Worm (Caenorhabditis elegans) whole organism, mixed stage, embryonic: ENCODE data around the gene dve-1.

Experiments
- M03D4.4 ChIP-seq: sonication (generic microtip); optimal IDR thresholded peaks from 2 replicates; lab custom pipeline; 2017; ENCODE audit warnings: mild to moderate bottlenecking, missing genetic modification characterization, missing compliant biosample characterization
- bed-3 ChIP-seq: fragments of 200-800 bp; sonication (Bioruptor generic); optimal IDR thresholded peaks from 3 replicates; lab custom pipeline; 2018; ENCODE audit warnings: mild to moderate bottlenecking, missing genetic modification characterization, moderate library complexity, missing compliant biosample characterization
- blmp-1 ChIP-seq: fragments of 150-350 bp; optimal IDR thresholded peaks from 2 replicates; lab custom pipeline; 2014; ENCODE audit warnings: missing biosample characterization, missing genetic modification characterization
- ceh-39 ChIP-seq: fragments of 150-350 bp; optimal IDR thresholded peaks from 2 replicates; lab custom pipeline; 2014; ENCODE audit warnings: missing biosample characterization, missing genetic modification characterization
- ceh-43 ChIP-seq: fragments of 200-800 bp; sonication (Bioruptor generic); optimal IDR thresholded peaks from 2 replicates; lab custom pipeline; 2018; ENCODE audit warnings: mild to moderate bottlenecking, missing genetic modification characterization, moderate library complexity, missing compliant biosample characterization
- ceh-83 ChIP-seq: fragments of 200-800 bp; sonication (Bioruptor generic); optimal IDR thresholded peaks from 2 replicates; lab custom pipeline; 2018; ENCODE audit warnings: mild to moderate bottlenecking, missing genetic modification characterization, missing compliant biosample characterization
- ces-1 ChIP-seq: fragments of 150-350 bp; optimal IDR thresholded peaks from 2 replicates; lab custom pipeline; 2014; ENCODE audit warnings: missing biosample characterization, missing genetic modification reagents, missing genetic modification characterization
- cnd-1 ChIP-seq: fragments of 200-800 bp; sonication (Bioruptor generic); optimal IDR thresholded peaks from 2 replicates; lab custom pipeline; 2018; ENCODE audit warnings: mild to moderate bottlenecking, missing genetic modification characterization, missing compliant biosample characterization
- drap-1 ChIP-seq: fragments of 200-800 bp; sonication (Bioruptor generic); optimal IDR thresholded peaks from 3 replicates; lab custom pipeline; 2018; ENCODE audit warnings: mild to moderate bottlenecking, missing genetic modification characterization, missing compliant biosample characterization
- elt-1 ChIP-seq: sonication (generic microtip); optimal IDR thresholded peaks from 2 replicates; lab custom pipeline; 2017; ENCODE audit warnings: missing genetic modification characterization, mild to moderate bottlenecking, missing compliant biosample characterization, antibody characterized with exemption, moderate library complexity, borderline replicate concordance; ENCODE audit not compliant: insufficient read depth
- elt-3 ChIP-seq: fragments of 150-350 bp; optimal IDR thresholded peaks from 2 replicates; lab custom pipeline; 2014; ENCODE audit warnings: missing biosample characterization, missing genetic modification characterization
- ham-2 ChIP-seq: fragments of 200-800 bp; sonication (Bioruptor generic); optimal IDR thresholded peaks from 2 replicates; lab custom pipeline; 2018; ENCODE audit warnings: mild to moderate bottlenecking, missing genetic modification characterization, missing compliant biosample characterization
- hlh-1 ChIP-seq: fragments of 150-350 bp; optimal IDR thresholded peaks from 2 replicates; lab custom pipeline; 2014; ENCODE audit warnings: missing biosample characterization, missing genetic modification reagents, missing genetic modification characterization
- lin-13 ChIP-seq: fragments of 150-350 bp; optimal IDR thresholded peaks from 2 replicates; lab custom pipeline; 2014; ENCODE audit warnings: missing biosample characterization, missing genetic modification characterization
- lin-32 ChIP-seq: fragments of 200-800 bp; sonication (Bioruptor generic); optimal IDR thresholded peaks from 2 replicates; lab custom pipeline; 2018; ENCODE audit warnings: mild to moderate bottlenecking, missing genetic modification characterization, missing compliant biosample characterization
- lsy-2 ChIP-seq: fragments of 150-350 bp; optimal IDR thresholded peaks from 2 replicates; lab custom pipeline; 2014; ENCODE audit warnings: missing biosample characterization, missing genetic modification characterization
- mab-5 ChIP-seq: fragments of 150-350 bp; optimal IDR thresholded peaks from 2 replicates; lab custom pipeline; 2014; ENCODE audit warnings: missing biosample characterization, missing genetic modification characterization
- mep-1 ChIP-seq: fragments of 150-350 bp; optimal IDR thresholded peaks from 2 replicates; lab custom pipeline; 2017; ENCODE audit warnings: missing biosample characterization, missing genetic modification reagents, missing genetic modification characterization, inconsistent platforms
- mls-2 ChIP-seq: sonication (generic microtip); optimal IDR thresholded peaks from 2 replicates; lab custom pipeline; 2016; ENCODE audit warnings: mild to moderate bottlenecking, missing genetic modification characterization, moderate library complexity, missing compliant biosample characterization
- nhr-12 ChIP-seq: fragments of 150-350 bp; optimal IDR thresholded peaks from 2 replicates; lab custom pipeline; 2014; ENCODE audit warnings: missing biosample characterization, missing genetic modification characterization
- nhr-2 ChIP-seq: fragments of 150-350 bp; optimal IDR thresholded peaks from 2 replicates; lab custom pipeline; 2014; ENCODE audit warnings: missing biosample characterization, missing genetic modification characterization
- nhr-237 ChIP-seq: fragments of 150-350 bp; optimal IDR thresholded peaks from 2 replicates; lab custom pipeline; 2014; ENCODE audit warnings: missing biosample characterization, missing genetic modification characterization
- nhr-28 ChIP-seq: fragments of 150-350 bp; optimal IDR thresholded peaks from 2 replicates; lab custom pipeline; 2014; ENCODE audit warnings: missing biosample characterization, missing genetic modification characterization
- nhr-76 ChIP-seq: sonication (generic microtip); optimal IDR thresholded peaks from 2 replicates; lab custom pipeline; 2017; ENCODE audit warnings: missing biosample characterization, missing genetic modification characterization
- pha-4 ChIP-seq: fragments of 150-350 bp; optimal IDR thresholded peaks from 2 replicates; lab custom pipeline; 2018; ENCODE audit warnings: missing biosample characterization, missing genetic modification reagents, missing genetic modification characterization
- sem-2 ChIP-seq: fragments of 200-800 bp; sonication (Bioruptor generic); optimal IDR thresholded peaks from 2 replicates; lab custom pipeline; 2018; ENCODE audit warnings: mild to moderate bottlenecking, missing genetic modification characterization, missing compliant biosample characterization
- snpc-4 ChIP-seq: fragments of 150-350 bp; optimal IDR thresholded peaks from 2 replicates; lab custom pipeline; 2014; ENCODE audit warnings: missing biosample characterization, missing genetic modification characterization
- sptf-1 ChIP-seq: sonication (generic microtip); optimal IDR thresholded peaks from 2 replicates; lab custom pipeline; 2017; ENCODE audit warnings: mild to moderate bottlenecking, missing genetic modification characterization, moderate library complexity, missing compliant biosample characterization
- tbx-8 ChIP-seq: fragments of 200-800 bp; sonication (Bioruptor generic); optimal IDR thresholded peaks from 2 replicates; lab custom pipeline; 2018; ENCODE audit warnings: mild to moderate bottlenecking, missing genetic modification characterization, moderate library complexity, missing compliant biosample characterization
- unc-120 ChIP-seq: sonication (generic microtip); optimal IDR thresholded peaks from 2 replicates; lab custom pipeline; 2017; ENCODE audit warnings: missing genetic modification characterization, missing compliant biosample characterization; ENCODE audit not compliant: poor library complexity, severe bottlenecking
- unc-39 ChIP-seq: fragments of 150-350 bp; optimal IDR thresholded peaks from 2 replicates; lab custom pipeline; 2014; ENCODE audit warnings: missing biosample characterization, missing genetic modification characterization
- unc-62 ChIP-seq: fragments of 150-350 bp; optimal IDR thresholded peaks from 2 replicates; lab custom pipeline; 2014; ENCODE audit warnings: missing biosample characterization, missing genetic modification reagents, missing genetic modification characterization
- zip-8 ChIP-seq: fragments of 150-350 bp; optimal IDR thresholded peaks from 2 replicates; lab custom pipeline; 2014; ENCODE audit warnings: missing biosample characterization, missing genetic modification characterization

The dve-1 gene

ce11 chrX:402951-403350, 30.7 kb downstream of the dve-1 start:
- no peak for TF ChIP-seq unc-120 (tag; lab: Kevin White, UChicago)
- no peak for TF ChIP-seq lin-13

- no peak for TF ChIP-seq nhr-28 (tag; lab: Kevin White, UChicago)
- TF ChIP-seq elt-1: no peak
- TF ChIP-seq tbx-8 (GFP tag; lab: Kevin White, UChicago): no peak
Measured at ce11 chrX:399535-399934, 34.1 kb downstream of the dve-1 start.

ce11 chrX:397259-397658, 36.4 kb downstream of the dve-1 start, which contains the start of gene R04A9.6:
Gene R04A9.6 (plus strand): TSS chrX:397559.
- TF ChIP-seq lin-13 (no peak), ham-2 (GFP tag; lab: Kevin White, UChicago) (no peak), elt-3 (tag; lab: Kevin White, UChicago) (no peak), cnd-1 (tag; lab: Kevin White, UChicago) (no peak), drap-1 (GFP tag; lab: Kevin White, UChicago) (no peak), bed-3 (GFP tag; lab: Kevin White, UChicago) (no peak), sem-2 (no peak), nhr-28 (tag; lab: Kevin White, UChicago) (no peak), ceh-83 (GFP tag; lab: Kevin White, UChicago) (no peak), nhr-237 (tag; lab: Kevin White, UChicago) (no peak), unc-62 (GFP tag; lab: Kevin White, UChicago) (no peak), zip-8 (tag; lab: Kevin White, UChicago) (no peak)
- TF ChIP-seq, all 35 proteins: peak for 0

DNA sequence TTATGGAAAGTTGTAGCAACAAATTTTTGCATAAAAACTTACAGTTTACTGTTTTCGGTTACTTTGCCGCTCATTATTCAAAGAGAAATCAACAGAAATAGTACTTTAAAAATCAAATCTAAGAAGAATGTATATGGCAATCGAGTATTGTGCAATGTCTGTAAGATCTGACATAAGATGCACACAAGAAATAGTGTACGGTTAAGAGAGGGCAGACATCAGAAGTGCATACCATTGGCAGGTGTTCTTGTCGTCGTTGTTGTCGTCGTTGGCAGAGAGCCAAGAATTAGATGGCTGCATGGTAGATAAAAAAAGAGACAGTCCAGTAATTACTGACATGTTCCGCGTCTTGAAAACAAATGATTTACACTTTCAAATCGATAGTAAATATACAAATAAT, 38.9 kb downstream of the dve-1 start, which contains the start of gene R04A9.7:
TSS of gene R04A9.7 (minus strand) at position 184 of the 400 bp plus-strand sequence.
- no peak for TF ChIP-seq hlh-1 (tag; lab: Kevin White, UChicago)
- TF ChIP-seq nhr-2 (tag; lab: Kevin White, UChicago): peak; percentile 94

DNA sequence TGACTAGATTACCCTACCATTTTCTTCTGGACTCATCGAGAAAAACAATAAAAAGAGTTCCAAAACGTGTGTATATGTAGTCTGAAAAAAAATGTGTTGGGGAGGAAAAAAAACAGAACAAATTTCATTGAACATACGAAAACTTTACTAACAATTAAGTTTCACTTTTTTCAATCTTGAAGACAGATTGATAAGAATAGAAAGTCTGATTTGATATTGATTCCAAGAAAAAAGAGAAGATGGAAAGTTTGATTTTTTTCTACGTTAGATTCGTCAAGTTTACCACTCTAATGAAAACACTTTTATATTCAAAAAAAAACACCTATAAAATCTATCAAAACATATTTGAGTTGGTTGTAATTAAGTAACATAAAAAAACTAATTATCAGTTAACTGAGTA, 43.1 kb downstream of the dve-1 start, which contains the start of gene R04A9.9:
TSS of gene R04A9.9 (minus strand) at position 101 of the 400 bp plus-strand sequence.
- TF ChIP-seq mab-5 (tag; lab: Kevin White, UChicago) (no peak), snpc-4 (tag; lab: Kevin White, UChicago) (no peak), ham-2 (GFP tag; lab: Kevin White, UChicago) (no peak)

DNA sequence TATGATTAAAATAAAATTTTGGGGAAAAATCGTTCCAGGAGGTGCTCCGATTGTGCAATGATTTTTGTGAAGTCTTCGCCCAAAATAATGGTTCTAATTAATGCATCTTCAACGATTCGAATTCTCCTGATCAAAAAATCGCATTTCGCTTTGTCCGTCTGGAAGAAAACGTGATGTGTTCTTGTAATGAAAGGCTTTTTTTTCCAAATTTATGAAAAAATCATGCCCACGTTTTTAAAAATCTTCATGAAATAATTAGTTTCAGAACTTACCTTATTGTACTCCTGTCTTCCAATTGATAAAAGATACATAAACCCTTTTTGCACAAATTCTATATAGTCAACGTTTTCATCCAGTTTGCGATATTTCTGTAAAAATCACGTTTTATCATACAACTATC, 44.0 kb downstream of the dve-1 start:
- TF ChIP-seq M03D4.4 (no peak), ceh-43 (no peak), elt-1 (no peak), pha-4 (tag; lab: Kevin White, UChicago) (no peak), mep-1 (tag; lab: Kevin White, UChicago) (no peak), mls-2 (tag; lab: Kevin White, UChicago) (no peak), nhr-12 (no peak), tbx-8 (GFP tag; lab: Kevin White, UChicago) (no peak), nhr-28 (tag; lab: Kevin White, UChicago) (no peak), bed-3 (GFP tag; lab: Kevin White, UChicago) (no peak), sem-2 (no peak), sptf-1 (tag; lab: Kevin White, UChicago) (no peak)

ce11 chrX:388728-389127, 44.9 kb downstream of the dve-1 start, which contains the start of gene ceh-93:
Gene ceh-93 (minus strand): TSS chrX:388797.
- no peak for TF ChIP-seq ceh-83 (GFP tag; lab: Kevin White, UChicago)
- peak; percentile 44 for TF ChIP-seq ces-1

DNA sequence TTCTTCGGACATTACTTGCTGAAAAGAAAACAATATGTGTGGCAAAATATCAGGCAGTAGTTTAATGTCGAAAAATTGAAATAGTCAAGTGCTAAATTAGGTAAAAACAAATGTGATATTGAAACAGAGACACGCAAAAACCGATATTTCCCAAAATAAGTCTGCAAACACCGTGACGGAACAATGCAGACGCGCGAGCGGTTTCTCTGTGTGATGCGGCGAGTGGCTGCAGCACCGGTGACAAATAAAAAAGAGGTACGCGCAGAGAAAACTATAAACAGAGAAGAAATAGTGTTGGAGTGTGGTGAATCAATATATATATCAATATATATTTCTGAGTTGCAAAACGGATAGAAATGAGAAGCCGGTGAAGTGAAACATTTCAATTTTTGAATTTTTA, 50.9 kb downstream of the dve-1 start, which contains the start of gene ife-2:
TSS of gene ife-2 (minus strand) at position 18 of the 400 bp plus-strand sequence.
- TF ChIP-seq nhr-12 (no peak), ces-1 (peak; percentile 6), cnd-1 (tag; lab: Kevin White, UChicago) (no peak), lsy-2 (peak; percentile 49), mls-2 (tag; lab: Kevin White, UChicago) (no peak), nhr-2 (tag; lab: Kevin White, UChicago) (no peak), ceh-39 (peak; percentile 87), unc-120 (tag; lab: Kevin White, UChicago) (peak; percentile 55), bed-3 (GFP tag; lab: Kevin White, UChicago) (no peak), ceh-43 (no peak), lin-13 (peak; percentile 45), lin-32 (GFP tag; lab: Kevin White, UChicago) (no peak), M03D4.4 (no peak), unc-62 (GFP tag; lab: Kevin White, UChicago) (peak; percentile 27), tbx-8 (GFP tag; lab: Kevin White, UChicago) (peak; percentile 2), pha-4 (tag; lab: Kevin White, UChicago) (peak; percentile 14), unc-39 (no peak), sptf-1 (tag; lab: Kevin White, UChicago) (no peak), mep-1 (tag; lab: Kevin White, UChicago) (peak; percentile 81), mab-5 (tag; lab: Kevin White, UChicago) (no peak), nhr-76 (tag; lab: Kevin White, UChicago) (no peak), elt-1 (no peak), elt-3 (tag; lab: Kevin White, UChicago) (no peak), hlh-1 (tag; lab: Kevin White, UChicago) (peak; percentile 31), sem-2 (no peak), blmp-1 (tag; lab: Kevin White, UChicago) (no peak)
